Worm (Caenorhabditis elegans) whole organism, L4 larva: ENCODE data around the gene gnrr-2.
A peak's percentile ranks its signal among the peaks of the same experiment; 100 is the strongest.

Experiments used
- F49E8.2 ChIP-seq: sonication (generic microtip); optimal IDR thresholded peaks from 2 replicates; lab custom pipeline; 2016; ENCODE audit warnings: missing compliant biosample characterization, mild to moderate bottlenecking, missing genetic modification characterization, borderline replicate concordance
- T20F7.1 ChIP-seq: fragments of 200-800 bp; sonication (Bioruptor generic); optimal IDR thresholded peaks from 2 replicates; lab custom pipeline; 2018; ENCODE audit warnings: mild to moderate bottlenecking, missing genetic modification characterization, missing compliant biosample characterization
- T26A8.4 ChIP-seq: fragments of 200-800 bp; sonication (Bioruptor generic); IDR thresholded peaks from 2 replicates; pipeline ENCODE4 v1.3.6; 2022; ENCODE audit warnings: missing genetic modification characterization, missing compliant biosample characterization
- Y48G9A.11 ChIP-seq: fragments of 200-800 bp; sonication (Bioruptor generic); IDR thresholded peaks from 2 replicates; pipeline ENCODE4 v1.3.6; 2022; ENCODE audit warnings: missing genetic modification reagents, missing genetic modification characterization, missing compliant biosample characterization
- Y75B8A.6 ChIP-seq: fragments of 200-800 bp; sonication (Bioruptor generic); IDR thresholded peaks from 2 replicates; pipeline ENCODE4 v1.3.6; 2022; ENCODE audit warnings: missing genetic modification reagents, missing genetic modification characterization, missing compliant biosample characterization
- aha-1 ChIP-seq: fragments of 150-350 bp; peaks from one replicate; lab custom pipeline; 2014; ENCODE audit warnings: missing biosample characterization, missing genetic modification characterization
- ama-1 ChIP-seq: fragments of 150-350 bp; optimal IDR thresholded peaks from 2 replicates; lab custom pipeline; 2014; ENCODE audit warnings: inconsistent platforms, mixed read lengths
- ceh-44 ChIP-seq: fragments of 200-800 bp; sonication (Bioruptor generic); IDR thresholded peaks from 2 replicates; pipeline ENCODE4 v1.3.6; 2022; ENCODE audit warnings: missing genetic modification reagents, missing genetic modification characterization, missing compliant biosample characterization
- cey-2 ChIP-seq: sonication (generic microtip); optimal IDR thresholded peaks from 3 replicates; lab custom pipeline; 2017; ENCODE audit warnings: missing genetic modification characterization, mild to moderate bottlenecking, missing compliant biosample characterization, antibody characterized with exemption, borderline replicate concordance; ENCODE audit not compliant: insufficient read depth
- ctbp-1 ChIP-seq: fragments of 200-800 bp; sonication (Bioruptor generic); IDR thresholded peaks from 2 replicates; pipeline ENCODE4 v1.3.6; 2022; ENCODE audit warnings: missing genetic modification reagents, missing genetic modification characterization, missing compliant biosample characterization
- daf-16 ChIP-seq, 3 experiments: sonication (generic microtip); optimal IDR thresholded peaks; 2 replicates each; lab custom pipeline; 2016 to 2017; ENCODE audit warnings: missing genetic modification characterization in 3 of 3, missing genetic modification reagents in 3 of 3, mild to moderate bottlenecking in 2 of 3, missing compliant biosample characterization in 2 of 3, missing biosample characterization in 1 of 3, moderate library complexity in 1 of 3
- daf-19 ChIP-seq: fragments of 200-800 bp; sonication (Bioruptor generic); conservative IDR thresholded peaks from 2 replicates; pipeline ENCODE4 v1.3.6; 2022; ENCODE audit warnings: missing genetic modification characterization, missing compliant biosample characterization
- dmd-6 ChIP-seq: fragments of 200-800 bp; sonication (Bioruptor generic); IDR thresholded peaks from 2 replicates; pipeline ENCODE4 v1.3.6; 2022; ENCODE audit warnings: missing genetic modification reagents, missing genetic modification characterization, missing compliant biosample characterization
- dmd-9 ChIP-seq: fragments of 200-800 bp; sonication (Bioruptor generic); IDR thresholded peaks from 2 replicates; pipeline ENCODE4 v1.3.6; 2022; ENCODE audit warnings: missing genetic modification reagents, missing genetic modification characterization, missing compliant biosample characterization
- dpl-1 ChIP-seq: fragments of 150-350 bp; optimal IDR thresholded peaks from 2 replicates; lab custom pipeline; 2014; ENCODE audit warnings: missing biosample characterization, missing genetic modification reagents, missing genetic modification characterization
- duxl-1 ChIP-seq: sonication (generic microtip); optimal IDR thresholded peaks from 2 replicates; lab custom pipeline; 2016; ENCODE audit warnings: mild to moderate bottlenecking, missing genetic modification characterization, moderate library complexity, missing compliant biosample characterization; ENCODE audit not compliant: poor library complexity
- dve-1 ChIP-seq: sonication (generic microtip); optimal IDR thresholded peaks from 2 replicates; lab custom pipeline; 2017; ENCODE audit warnings: antibody characterized with exemption, mild to moderate bottlenecking, missing genetic modification characterization, missing compliant biosample characterization; ENCODE audit not compliant: insufficient read depth
- hlh-11 ChIP-seq: fragments of 200-800 bp; sonication (Bioruptor generic); optimal IDR thresholded peaks from 2 replicates; lab custom pipeline; 2018; ENCODE audit warnings: mild to moderate bottlenecking, missing genetic modification characterization, missing compliant biosample characterization
- hlh-30 ChIP-seq: sonication (generic microtip); optimal IDR thresholded peaks from 2 replicates; lab custom pipeline; 2017; ENCODE audit warnings: antibody characterized with exemption, mild to moderate bottlenecking, missing genetic modification characterization, missing compliant biosample characterization; ENCODE audit not compliant: insufficient read depth
- lim-7 ChIP-seq: fragments of 200-800 bp; sonication (Bioruptor generic); IDR thresholded peaks from 2 replicates; pipeline ENCODE4 v1.3.6; 2022; ENCODE audit warnings: missing genetic modification characterization, missing compliant biosample characterization
- lin-1 ChIP-seq: fragments of 200-800 bp; sonication (Bioruptor generic); IDR thresholded peaks from 2 replicates; pipeline ENCODE4 v1.3.6; 2022; ENCODE audit warnings: missing genetic modification reagents, missing genetic modification characterization, missing compliant biosample characterization
- lin-15B ChIP-seq: fragments of 150-350 bp; sonication (generic microtip); optimal IDR thresholded peaks from 3 replicates; lab custom pipeline; 2014; ENCODE audit warnings: missing biosample characterization, missing genetic modification characterization
- lin-38 ChIP-seq: fragments of 200-800 bp; sonication (Bioruptor generic); IDR thresholded peaks from 2 replicates; pipeline ENCODE4 v1.3.6; 2022; ENCODE audit warnings: missing genetic modification reagents, missing genetic modification characterization, missing compliant biosample characterization
- lin-39 ChIP-seq: fragments of 150-350 bp; optimal IDR thresholded peaks from 2 replicates; lab custom pipeline; 2014; ENCODE audit warnings: missing biosample characterization, missing genetic modification reagents, missing genetic modification characterization
- lir-3 ChIP-seq: sonication (generic microtip); optimal IDR thresholded peaks from 2 replicates; lab custom pipeline; 2016; ENCODE audit warnings: mild to moderate bottlenecking, missing genetic modification characterization, missing compliant biosample characterization
- mdl-1 ChIP-seq, 2 experiments: fragments of 150-350 bp in 1 of 2; sonication (generic microtip) in 1 of 2; optimal IDR thresholded peaks; 2 replicates each; lab custom pipeline; 2014 to 2017; ENCODE audit warnings: missing biosample characterization in 2 of 2, missing genetic modification characterization in 2 of 2
- mdt-29 ChIP-seq: fragments of 200-800 bp; sonication (Bioruptor generic); IDR thresholded peaks from 2 replicates; pipeline ENCODE4 v1.3.6; 2022; ENCODE audit warnings: missing genetic modification reagents, missing genetic modification characterization, missing compliant biosample characterization
- mes-2 ChIP-seq: sonication (generic microtip); optimal IDR thresholded peaks from 2 replicates; lab custom pipeline; 2016; ENCODE audit warnings: missing genotype, mild to moderate bottlenecking, missing genetic modification characterization, missing compliant biosample characterization; ENCODE audit not compliant: poor library complexity, severe bottlenecking
- mxl-2 ChIP-seq: fragments of 200-800 bp; sonication (Bioruptor generic); conservative IDR thresholded peaks from 2 replicates; pipeline ENCODE4 v1.3.6; 2022; ENCODE audit warnings: missing genetic modification reagents, missing genetic modification characterization, missing compliant biosample characterization
- mxl-3 ChIP-seq: fragments of 200-800 bp; sonication (Bioruptor generic); optimal IDR thresholded peaks from 2 replicates; lab custom pipeline; 2018; ENCODE audit warnings: mild to moderate bottlenecking, missing genetic modification characterization, missing compliant biosample characterization
- nhr-11 ChIP-seq: fragments of 150-350 bp; optimal IDR thresholded peaks from 2 replicates; lab custom pipeline; 2014; ENCODE audit warnings: missing biosample characterization, missing genetic modification characterization
- nhr-28 ChIP-seq: fragments of 150-350 bp; optimal IDR thresholded peaks from 2 replicates; lab custom pipeline; 2014; ENCODE audit warnings: missing biosample characterization, missing genetic modification characterization
- nhr-42 ChIP-seq: fragments of 200-800 bp; sonication (Bioruptor generic); IDR thresholded peaks from 2 replicates; pipeline ENCODE4 v1.3.6; 2022; ENCODE audit warnings: missing genetic modification characterization, missing compliant biosample characterization
- nhr-6 ChIP-seq: fragments of 150-350 bp; optimal IDR thresholded peaks from 2 replicates; lab custom pipeline; 2014; ENCODE audit warnings: missing biosample characterization, missing genetic modification characterization
- php-3 ChIP-seq: fragments of 200-800 bp; sonication (Bioruptor generic); IDR thresholded peaks from 2 replicates; pipeline ENCODE4 v1.3.6; 2022; ENCODE audit warnings: missing genetic modification reagents, missing genetic modification characterization, missing compliant biosample characterization
- pqm-1 ChIP-seq: sonication (generic microtip); optimal IDR thresholded peaks from 2 replicates; lab custom pipeline; 2017; ENCODE audit warnings: missing biosample characterization, missing genetic modification characterization
- set-16 ChIP-seq: fragments of 200-800 bp; sonication (Bioruptor generic); IDR thresholded peaks from 2 replicates; pipeline ENCODE4 v1.3.6; 2022; ENCODE audit warnings: missing genetic modification reagents, missing genetic modification characterization, missing compliant biosample characterization
- tag-97 ChIP-seq: fragments of 200-800 bp; sonication (Bioruptor generic); IDR thresholded peaks from 2 replicates; pipeline ENCODE4 v1.3.6; 2022; ENCODE audit warnings: missing genetic modification characterization, missing compliant biosample characterization
- unc-62 ChIP-seq, 3 experiments: fragments of 150-350 bp in 1 of 3; sonication (generic microtip); optimal IDR thresholded peaks in 2 of 3; peaks in 1 of 3; 1 replicate in 1 of 3; 2 replicates in 2 of 3; lab custom pipeline; 2014 to 2017; ENCODE audit warnings: missing biosample characterization in 3 of 3, missing genetic modification characterization in 3 of 3, missing genetic modification reagents in 3 of 3, missing genotype in 1 of 3
- zfp-2 ChIP-seq: sonication (generic microtip); optimal IDR thresholded peaks from 2 replicates; lab custom pipeline; 2016; ENCODE audit warnings: mild to moderate bottlenecking, missing genetic modification characterization, missing compliant biosample characterization

Gene gnrr-2

DNA sequence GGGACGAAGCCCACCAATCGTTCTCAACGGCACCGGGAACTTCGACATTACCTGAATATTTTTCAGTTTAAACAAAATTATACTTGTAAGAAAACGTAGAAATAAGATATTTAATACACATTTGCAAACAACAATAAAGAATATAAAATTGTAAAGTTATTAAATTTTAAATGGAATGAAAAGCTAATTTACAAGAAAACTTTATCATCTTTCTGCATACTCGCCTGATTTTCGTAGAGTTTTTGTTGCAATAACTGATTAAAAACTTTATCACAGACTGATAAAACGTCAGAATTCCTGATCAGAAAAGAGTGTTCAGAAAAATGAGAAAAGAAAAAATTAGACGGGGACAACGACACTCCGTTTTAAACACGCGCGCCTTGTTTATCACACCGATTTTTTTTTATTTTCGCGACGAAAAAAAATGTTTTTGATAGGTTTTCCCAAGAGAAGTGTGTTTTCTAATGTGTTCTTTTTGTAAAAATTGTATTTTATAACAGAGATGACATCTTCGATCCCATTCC, 38.4 kb downstream of the gnrr-2 start, which contains the start of the genes dlat-1 and fntb-1:
Gene dlat-1 (minus strand): TSS at position 51 of the 524 bp plus-strand sequence.
Gene fntb-1 (plus strand): TSS at position 412 of the 524 bp plus-strand sequence.
- TF ChIP-seq lin-1 (GFP tag; lab: Robert Waterston, UW), result no peak
- no peak for TF ChIP-seq lin-39
- TF ChIP-seq nhr-6 (tag; lab: Kevin White, UChicago), result peak; percentile 48
- TF ChIP-seq nhr-28 (tag; lab: Kevin White, UChicago), result peak; percentile 68
- TF ChIP-seq T20F7.1, result peak; percentile 95
- peak; percentile 74 for TF ChIP-seq pqm-1 (tag; lab: Kevin White, UChicago)
- TF ChIP-seq dmd-6, result peak; percentile 56
- no peak for TF ChIP-seq aha-1 (tag; lab: Kevin White, UChicago)
- TF ChIP-seq dve-1, result peak; percentile 24
- TF ChIP-seq mes-2 (tag; lab: Kevin White, UChicago), result peak; percentile 19
- TF ChIP-seq cey-2 (tag; lab: Kevin White, UChicago), result no peak
- TF ChIP-seq daf-16 (GFP tag; optimal IDR thresholded peaks at IDR 0.05; lab: Kevin White, UChicago), result no peak
- peak; percentile 23 for TF ChIP-seq daf-16 (tag; optimal IDR thresholded peaks at IDR 0.05; lab: Kevin White, UChicago)
- TF ChIP-seq hlh-11 (tag; lab: Kevin White, UChicago), result peak; percentile 44

DNA sequence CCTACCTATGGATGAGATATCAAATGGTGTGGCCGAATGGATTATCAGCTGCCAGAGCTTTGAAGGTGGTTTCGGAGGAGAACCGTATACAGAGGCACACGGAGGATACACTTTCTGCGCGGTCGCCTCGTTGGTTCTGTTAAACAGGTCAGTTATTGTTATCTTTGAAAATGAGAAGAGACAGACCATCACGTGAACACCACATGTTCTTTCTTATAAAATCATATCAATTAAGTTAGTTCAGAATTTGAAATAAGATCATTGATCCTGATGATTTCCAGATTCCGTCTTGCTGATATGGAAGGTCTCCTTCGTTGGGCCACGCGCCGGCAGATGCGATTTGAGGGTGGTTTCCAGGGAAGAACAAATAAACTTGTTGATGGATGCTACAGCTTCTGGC, 39.8 kb downstream of the gnrr-2 start:
- TF ChIP-seq hlh-30 (tag; lab: Kevin White, UChicago) (peak; percentile 58), Y75B8A.6 (GFP tag; lab: Robert Waterston, UW) (no peak), nhr-28 (tag; lab: Kevin White, UChicago) (peak; percentile 37), lir-3 (tag; lab: Kevin White, UChicago) (no peak), dmd-9 (GFP tag; lab: Robert Waterston, UW) (no peak), mxl-2 (GFP tag; lab: Robert Waterston, UW) (peak; percentile 63; the same call in 1 of the 2 replicates), mxl-3 (GFP tag; lab: Kevin White, UChicago) (peak; percentile 38), ceh-44 (GFP tag; lab: Robert Waterston, UW) (no peak), dmd-6 (peak; percentile 26; the same call in 1 of the 2 replicates)

DNA sequence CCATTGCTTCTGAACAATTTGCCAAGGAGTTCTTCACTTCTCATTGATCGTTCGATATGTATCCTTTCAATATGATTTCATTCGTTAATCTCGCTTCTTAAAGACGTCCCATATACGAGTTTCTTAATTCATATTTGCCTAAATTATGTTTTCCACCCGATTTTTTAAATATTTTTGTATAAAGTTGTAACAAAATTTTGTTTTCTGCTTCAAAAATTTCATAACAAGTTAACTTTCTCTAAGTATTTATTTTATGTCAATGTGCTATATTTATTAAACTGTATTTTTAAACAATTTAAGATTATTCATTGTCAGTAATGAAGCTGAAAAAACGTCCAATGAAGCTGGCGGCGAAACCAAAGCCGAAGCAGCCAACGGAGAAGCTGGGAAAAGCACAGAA, 40.5 kb downstream of the gnrr-2 start, which contains the start of gene F23B12.7:
Gene F23B12.7 (plus strand): TSS at position 301 of the 400 bp plus-strand sequence.
- no peak for TF ChIP-seq nhr-28 (tag; lab: Kevin White, UChicago)
- no peak for TF ChIP-seq aha-1 (tag; lab: Kevin White, UChicago)
- TF ChIP-seq ctbp-1, result no peak
- no peak for TF ChIP-seq duxl-1 (tag; lab: Kevin White, UChicago)
- no peak for TF ChIP-seq php-3 (GFP tag; lab: Robert Waterston, UW)
- peak; percentile 12 for TF ChIP-seq ama-1
- no peak for TF ChIP-seq tag-97 (GFP tag; lab: Robert Waterston, UW)

DNA sequence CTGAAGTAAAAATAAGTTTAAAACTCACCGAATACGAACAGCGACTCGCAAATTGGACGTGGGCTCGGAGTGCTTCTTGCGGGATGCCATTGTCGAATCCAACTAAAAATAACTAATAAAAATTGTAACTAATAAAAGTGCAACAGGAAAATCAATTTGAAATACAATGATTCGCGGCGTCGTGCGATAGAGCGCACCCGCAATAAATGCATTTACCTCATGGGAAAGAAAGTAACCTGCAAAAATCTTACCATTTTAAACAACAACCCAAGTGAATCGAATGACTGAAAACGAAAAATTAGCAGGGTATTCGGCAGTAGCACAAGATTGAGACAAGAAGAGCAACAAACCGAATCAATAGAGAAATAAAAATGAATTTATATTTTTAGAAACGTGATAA, 47.8 kb downstream of the gnrr-2 start, which contains the start of gene bmk-1:
Gene bmk-1 (minus strand): TSS at position 359 of the 400 bp plus-strand sequence.
- TF ChIP-seq lin-38 (peak; percentile 63), dpl-1 (GFP tag; lab: Kevin White, UChicago) (peak; percentile 73), Y75B8A.6 (GFP tag; lab: Robert Waterston, UW) (no peak), lin-15B (tag; lab: Kevin White, UChicago) (no peak), lin-1 (GFP tag; lab: Robert Waterston, UW) (no peak), lim-7 (GFP tag; lab: Robert Waterston, UW) (0 out of 2 replicates have a peak, but pooled peaks have one; percentile 7), mes-2 (tag; lab: Kevin White, UChicago) (peak; percentile 25), aha-1 (tag; lab: Kevin White, UChicago) (peak; percentile 70)

DNA sequence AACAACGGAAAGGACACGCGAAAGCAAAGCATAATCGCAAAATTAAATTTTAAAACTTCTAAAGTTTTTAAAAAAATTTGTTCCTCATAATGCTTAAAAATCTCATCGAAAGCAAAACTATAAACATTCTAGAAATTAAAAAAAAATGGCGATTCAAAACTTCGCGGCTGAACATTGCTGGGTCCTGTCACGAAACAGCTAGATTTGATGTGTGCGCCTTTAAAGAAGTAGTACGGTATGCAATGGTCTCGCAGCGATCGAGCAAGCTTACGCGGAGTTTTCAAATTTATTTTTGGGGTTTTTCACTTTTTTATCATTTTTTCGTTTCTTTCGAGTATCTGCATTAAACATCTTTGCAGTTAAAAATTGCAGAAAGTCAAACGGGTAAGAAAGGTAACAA, 48.2 kb downstream of the gnrr-2 start, which contains the start of gene coh-3:
Gene coh-3 (plus strand): TSS at position 353 of the 400 bp plus-strand sequence.
- no peak for TF ChIP-seq zfp-2 (tag; lab: Kevin White, UChicago)
- TF ChIP-seq mdt-29 (GFP tag; lab: Robert Waterston, UW), result no peak
- TF ChIP-seq daf-19 (GFP tag; lab: Robert Waterston, UW), result no peak
- no peak for TF ChIP-seq T20F7.1
- TF ChIP-seq T26A8.4 (GFP tag; lab: Robert Waterston, UW), result no peak
- no peak for TF ChIP-seq mxl-3 (GFP tag; lab: Kevin White, UChicago)
- TF ChIP-seq dpl-1 (GFP tag; lab: Kevin White, UChicago), result no peak
- TF ChIP-seq unc-62 (GFP tag; optimal IDR thresholded peaks at IDR 0.05 in 1 of 2; lab: Kevin White, UChicago), result no peak
- TF ChIP-seq unc-62 (tag; optimal IDR thresholded peaks at IDR 0.05; lab: Kevin White, UChicago), result no peak
- peak; percentile 62; the same call in 1 of the 2 replicates for TF ChIP-seq Y48G9A.11 (GFP tag; lab: Robert Waterston, UW)
- TF ChIP-seq nhr-42 (GFP tag; lab: Robert Waterston, UW), result no peak
- no peak for TF ChIP-seq nhr-11 (tag; lab: Kevin White, UChicago)
- no peak for TF ChIP-seq mdl-1 (tag; optimal IDR thresholded peaks at IDR 0.05; lab: Kevin White, UChicago)
- no peak for TF ChIP-seq set-16 (GFP tag; lab: Robert Waterston, UW)
- peak; percentile 85 for TF ChIP-seq F49E8.2 (tag; lab: Kevin White, UChicago)
